Worm (Caenorhabditis elegans): Measurements from ENCODE around the gene sra-7.

DNA sequence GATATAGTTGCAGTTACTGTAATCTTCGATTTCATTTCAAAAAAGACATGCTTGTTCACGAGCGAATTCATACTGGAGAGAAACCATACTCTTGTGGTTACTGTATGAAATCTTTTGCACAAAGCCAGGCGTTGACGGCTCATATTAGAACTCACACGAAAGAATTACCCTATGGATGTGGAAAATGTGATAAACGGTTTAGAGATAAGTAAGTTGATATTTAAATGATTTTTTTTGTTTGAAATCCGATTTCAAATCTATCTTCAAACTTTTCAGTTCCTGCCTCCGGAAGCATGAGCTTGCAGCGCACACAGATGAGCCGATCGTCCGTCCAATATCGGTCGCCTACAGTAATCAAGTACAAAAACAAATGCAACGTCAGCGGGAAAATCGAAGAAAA is 14.4 kb downstream of the sra-7 start:
- TF ChIP-seq unc-62 (GFP tag; optimal IDR thresholded peaks at IDR 0.05) (no peak), ztf-11 (tag; optimal IDR thresholded peaks at IDR 0.05) (no peak), nhr-28 (tag; optimal IDR thresholded peaks at IDR 0.05) (no peak), cnd-1 (tag; optimal IDR thresholded peaks at IDR 0.05) (no peak), lsy-2 (tag; optimal IDR thresholded peaks at IDR 0.05) (no peak), nhr-12 (tag; optimal IDR thresholded peaks at IDR 0.05) (no peak)
